Fruit fly (Drosophila melanogaster) whole organism, prepupa: Measurements from ENCODE around the gene CG31321.
A peak's percentile ranks its signal among the peaks of the same experiment; 100 is the strongest.

Experiments used
- Blimp-1 ChIP-seq: fragments of 200-800 bp; sonication (Bioruptor generic); optimal IDR thresholded peaks from 3 replicates; lab custom pipeline; 2017; ENCODE audit warnings: missing biosample characterization, missing genetic modification characterization, mild to moderate bottlenecking, moderate library complexity, missing genetic modification reagents
- CG10631 ChIP-seq: fragments of 200-800 bp; sonication (Bioruptor generic); optimal IDR thresholded peaks from 2 replicates; lab custom pipeline; 2016; ENCODE audit warnings: missing biosample characterization, missing genetic modification characterization
- CG10669 ChIP-seq: fragments of 200-800 bp; sonication (Bioruptor generic); optimal IDR thresholded peaks from 3 replicates; lab custom pipeline; 2018; ENCODE audit warnings: missing biosample characterization, mild to moderate bottlenecking, missing genetic modification characterization, moderate library complexity
- CG11294 ChIP-seq: fragments of 200-800 bp; sonication (Bioruptor generic); IDR thresholded peaks from 2 replicates; pipeline ENCODE4 v1.3.6; 2022; ENCODE audit warnings: missing biosample characterization, missing genetic modification characterization
- CG11762 ChIP-seq: fragments of 200-800 bp; sonication (Bioruptor generic); optimal IDR thresholded peaks from 3 replicates; lab custom pipeline; 2016; ENCODE audit warnings: missing biosample characterization, missing genetic modification characterization; ENCODE audit not compliant: insufficient read depth
- CG15336 ChIP-seq: fragments of 200-800 bp; sonication (Bioruptor generic); IDR thresholded peaks from 2 replicates; pipeline ENCODE4 v1.3.6; 2022; ENCODE audit warnings: missing biosample characterization, missing genetic modification characterization
- CG1621 ChIP-seq: fragments of 200-800 bp; sonication (Bioruptor generic); optimal IDR thresholded peaks from 3 replicates; lab custom pipeline; 2018; ENCODE audit warnings: missing biosample characterization, mild to moderate bottlenecking, missing genetic modification characterization
- CG3032 ChIP-seq: fragments of 200-800 bp; optimal IDR thresholded peaks from 2 replicates; lab custom pipeline; 2019; ENCODE audit warnings: missing biosample characterization, mild to moderate bottlenecking, missing genetic modification characterization, moderate library complexity
- CG31627 ChIP-seq: fragments of 200-800 bp; sonication (Bioruptor generic); optimal IDR thresholded peaks from 3 replicates; lab custom pipeline; 2016; ENCODE audit warnings: missing biosample characterization, missing genetic modification characterization
- CG32006 ChIP-seq: fragments of 200-800 bp; sonication (Bioruptor generic); optimal IDR thresholded peaks from 3 replicates; lab custom pipeline; 2017; ENCODE audit warnings: missing biosample characterization, mild to moderate bottlenecking, missing genetic modification characterization
- CG34406 ChIP-seq: fragments of 200-800 bp; sonication (Bioruptor generic); optimal IDR thresholded peaks from 3 replicates; lab custom pipeline; 2016; ENCODE audit warnings: missing biosample characterization, missing genetic modification characterization
- CG3919 ChIP-seq: fragments of 200-800 bp; sonication (Bioruptor generic); optimal IDR thresholded peaks from 3 replicates; lab custom pipeline; 2016; ENCODE audit warnings: missing biosample characterization, missing genetic modification characterization
- CG4318 ChIP-seq: fragments of 200-800 bp; sonication (Bioruptor generic); optimal IDR thresholded peaks from 3 replicates; lab custom pipeline; 2017; ENCODE audit warnings: missing biosample characterization, mild to moderate bottlenecking, missing genetic modification characterization
- CG6163 ChIP-seq: fragments of 200-800 bp; sonication (Bioruptor generic); IDR thresholded peaks from 3 replicates; pipeline ENCODE4 v1.3.6; 2022; ENCODE audit warnings: missing biosample characterization, missing genetic modification characterization
- CG6276 ChIP-seq: fragments of 200-800 bp; sonication (Bioruptor generic); optimal IDR thresholded peaks from 2 replicates; lab custom pipeline; 2017; ENCODE audit warnings: missing biosample characterization, mild to moderate bottlenecking, missing genetic modification characterization
- CG6792 ChIP-seq: fragments of 200-800 bp; sonication (Bioruptor generic); optimal IDR thresholded peaks from 3 replicates; lab custom pipeline; 2016; ENCODE audit warnings: missing biosample characterization, missing genetic modification characterization
- CG6808 ChIP-seq: fragments of 200-800 bp; sonication (Bioruptor generic); optimal IDR thresholded peaks from 3 replicates; lab custom pipeline; 2017; ENCODE audit warnings: missing biosample characterization, missing genetic modification characterization, mild to moderate bottlenecking, moderate library complexity, missing genetic modification reagents
- CG7368 ChIP-seq: fragments of 200-800 bp; sonication (Bioruptor generic); optimal IDR thresholded peaks from 3 replicates; lab custom pipeline; 2016; ENCODE audit warnings: missing biosample characterization, missing genetic modification characterization
- CG8119 ChIP-seq: fragments of 200-800 bp; sonication (Bioruptor generic); IDR thresholded peaks from 3 replicates; pipeline ENCODE4 v1.3.6; 2022; ENCODE audit warnings: missing biosample characterization, missing genetic modification characterization
- CG8319 ChIP-seq: fragments of 200-800 bp; sonication (Bioruptor generic); optimal IDR thresholded peaks from 3 replicates; lab custom pipeline; 2016; ENCODE audit warnings: missing biosample characterization, missing genetic modification characterization
- CG9139 ChIP-seq: fragments of 200-800 bp; sonication (Bioruptor generic); optimal IDR thresholded peaks from 3 replicates; lab custom pipeline; 2017; ENCODE audit warnings: missing biosample characterization, mild to moderate bottlenecking, missing genetic modification characterization
- Eip75B ChIP-seq: fragments of 200-800 bp; sonication (Bioruptor generic); optimal IDR thresholded peaks from 3 replicates; lab custom pipeline; 2016; ENCODE audit warnings: missing biosample characterization, missing genetic modification characterization
- Eip78C ChIP-seq: fragments of 200-800 bp; sonication (Bioruptor generic); peaks from one replicate; lab custom pipeline; 2016; ENCODE audit warnings: missing biosample characterization, missing genetic modification characterization
- Eip93F ChIP-seq: fragments of 200-800 bp; sonication (Bioruptor generic); optimal IDR thresholded peaks from 2 replicates; lab custom pipeline; 2016; ENCODE audit warnings: missing biosample characterization, mild to moderate bottlenecking, missing genetic modification characterization
- Ets21C ChIP-seq: fragments of 200-800 bp; sonication (Bioruptor generic); optimal IDR thresholded peaks from 3 replicates; lab custom pipeline; 2016; ENCODE audit warnings: missing biosample characterization, missing genetic modification characterization
- Ets96B ChIP-seq: fragments of 200-800 bp; optimal IDR thresholded peaks from 2 replicates; lab custom pipeline; 2019; ENCODE audit warnings: missing biosample characterization, mild to moderate bottlenecking, missing genetic modification characterization, moderate library complexity
- Gug ChIP-seq: fragments of 200-800 bp; sonication (Bioruptor generic); IDR thresholded peaks from 2 replicates; pipeline ENCODE4 v1.3.6; 2022; ENCODE audit warnings: missing biosample characterization, missing genetic modification characterization
- Hr38 ChIP-seq: sonication (Bioruptor generic); optimal IDR thresholded peaks from 2 replicates; lab custom pipeline; 2016; ENCODE audit warnings: missing biosample characterization, missing genetic modification characterization
- Hr39 ChIP-seq: fragments of 200-800 bp; sonication (Bioruptor generic); optimal IDR thresholded peaks from 2 replicates; lab custom pipeline; 2016; ENCODE audit warnings: missing biosample characterization, missing genetic modification characterization
- Hr4 ChIP-seq: fragments of 200-800 bp; sonication (Bioruptor generic); optimal IDR thresholded peaks from 3 replicates; lab custom pipeline; 2016; ENCODE audit warnings: missing biosample characterization, missing genetic modification characterization
- Lpt ChIP-seq: fragments of 200-800 bp; sonication (Bioruptor generic); optimal IDR thresholded peaks from 3 replicates; lab custom pipeline; 2016; ENCODE audit warnings: missing biosample characterization, missing genetic modification characterization
- Met ChIP-seq: fragments of 200-800 bp; sonication (Bioruptor generic); optimal IDR thresholded peaks from 3 replicates; lab custom pipeline; 2016; ENCODE audit warnings: missing biosample characterization, missing genetic modification characterization
- OdsH ChIP-seq: fragments of 200-800 bp; sonication (Bioruptor generic); optimal IDR thresholded peaks from 3 replicates; lab custom pipeline; 2016; ENCODE audit warnings: missing biosample characterization, missing genetic modification characterization
- Smox ChIP-seq: fragments of 200-800 bp; sonication (Bioruptor generic); optimal IDR thresholded peaks from 3 replicates; lab custom pipeline; 2016; ENCODE audit warnings: missing biosample characterization, missing genetic modification characterization
- Sox102F ChIP-seq: fragments of 200-800 bp; sonication (Bioruptor generic); optimal IDR thresholded peaks from 2 replicates; lab custom pipeline; 2016; ENCODE audit warnings: missing biosample characterization, mild to moderate bottlenecking, missing genetic modification characterization
- Sox14 ChIP-seq: fragments of 200-800 bp; sonication (Bioruptor generic); optimal IDR thresholded peaks from 3 replicates; lab custom pipeline; 2016; ENCODE audit warnings: missing biosample characterization, missing genetic modification characterization
- Sox15 ChIP-seq: fragments of 200-800 bp; sonication (Bioruptor generic); optimal IDR thresholded peaks from 3 replicates; lab custom pipeline; 2016; ENCODE audit warnings: missing biosample characterization, missing genetic modification characterization
- achi ChIP-seq: fragments of 200-800 bp; sonication (Bioruptor generic); optimal IDR thresholded peaks from 3 replicates; lab custom pipeline; 2016; ENCODE audit warnings: missing biosample characterization, missing genetic modification characterization
- cyc ChIP-seq: fragments of 200-800 bp; sonication (Bioruptor generic); optimal IDR thresholded peaks from 3 replicates; lab custom pipeline; 2016; ENCODE audit warnings: missing biosample characterization, missing genetic modification characterization
- dac ChIP-seq: fragments of 200-800 bp; sonication (Bioruptor generic); optimal IDR thresholded peaks from 2 replicates; lab custom pipeline; 2017; ENCODE audit warnings: missing biosample characterization, mild to moderate bottlenecking, missing genetic modification characterization
- eg ChIP-seq: fragments of 200-800 bp; sonication (Bioruptor generic); IDR thresholded peaks from 3 replicates; pipeline ENCODE4 v1.3.6; 2022; ENCODE audit warnings: missing biosample characterization, missing genetic modification characterization
- esn ChIP-seq: fragments of 200-800 bp; sonication (Bioruptor generic); optimal IDR thresholded peaks from 2 replicates; lab custom pipeline; 2016; ENCODE audit warnings: missing biosample characterization, mild to moderate bottlenecking, missing genetic modification characterization, moderate library complexity
- fd59A ChIP-seq: fragments of 200-800 bp; sonication (Bioruptor generic); optimal IDR thresholded peaks from 2 replicates; lab custom pipeline; 2017; ENCODE audit warnings: missing biosample characterization, mild to moderate bottlenecking, missing genetic modification characterization, missing genetic modification reagents
- fkh ChIP-seq: fragments of 200-800 bp; sonication (Bioruptor generic); optimal IDR thresholded peaks from 3 replicates; lab custom pipeline; 2017; ENCODE audit warnings: missing biosample characterization, mild to moderate bottlenecking, missing genetic modification characterization, moderate library complexity
- lz ChIP-seq: fragments of 200-800 bp; sonication (Bioruptor generic); optimal IDR thresholded peaks from 3 replicates; lab custom pipeline; 2016; ENCODE audit warnings: missing biosample characterization, missing genetic modification characterization
- pdm3 ChIP-seq: fragments of 200-800 bp; sonication (Bioruptor generic); optimal IDR thresholded peaks from 3 replicates; lab custom pipeline; 2016; ENCODE audit warnings: missing biosample characterization, missing genetic modification characterization
- salr ChIP-seq, 2 experiments: fragments of 200-800 bp; sonication (Bioruptor generic); optimal IDR thresholded peaks; 3 replicates each; lab custom pipeline; 2016 to 2018; ENCODE audit warnings: missing biosample characterization in 2 of 2, missing genetic modification characterization in 2 of 2, mild to moderate bottlenecking in 1 of 2
- ss ChIP-seq, 2 experiments: fragments of 200-800 bp; sonication (Bioruptor generic); optimal IDR thresholded peaks; 2 replicates in 1 of 2; 3 replicates in 1 of 2; lab custom pipeline; 2017 to 2018; ENCODE audit warnings: mild to moderate bottlenecking in 2 of 2, missing biosample characterization in 2 of 2, missing genetic modification characterization in 2 of 2, moderate library complexity in 1 of 2
- svp ChIP-seq: fragments of 200-800 bp; sonication (Bioruptor generic); peaks from one replicate; lab custom pipeline; 2016; ENCODE audit warnings: missing biosample characterization, missing genetic modification characterization

CG31321 gene

dm6 chr3R:14354599-14354998 is 44.4 kb downstream of the CG31321 start (continued):
- no peak for TF ChIP-seq pdm3 (GFP tag; lab: Kevin White, UChicago)
- peak; percentile 16 for TF ChIP-seq CG10631
- TF ChIP-seq CG3919 (GFP tag; lab: Kevin White, UChicago): peak; percentile 10
- TF ChIP-seq Smox (GFP tag; lab: Kevin White, UChicago): peak; percentile 19
- TF ChIP-seq CG9139 (GFP tag; lab: Kevin White, UChicago): no peak
- no peak for TF ChIP-seq CG11762 (GFP tag; lab: Kevin White, UChicago)
- TF ChIP-seq Eip75B (GFP tag; lab: Kevin White, UChicago): peak; percentile 30
- TF ChIP-seq CG6792: no peak
- TF ChIP-seq CG15336 (GFP tag; lab: Robert Waterston, UW): no peak
- no peak for TF ChIP-seq Lpt (GFP tag; lab: Kevin White, UChicago)
- TF ChIP-seq, all 60 proteins: peak for 15

dm6 chr3R:14356619-14357018 is 46.5 kb downstream of the CG31321 start:
- no peak; the same call in 1 of the 2 replicates for TF ChIP-seq Gug (GFP tag; lab: Robert Waterston, UW)
- TF ChIP-seq Eip93F (GFP tag; lab: Kevin White, UChicago): no peak
- peak; percentile 59 for TF ChIP-seq OdsH
- TF ChIP-seq CG8119 (GFP tag; lab: Robert Waterston, UW): peak; percentile 44; the same call in 1 of the 3 replicates
- peak; percentile 58 for TF ChIP-seq CG6808 (GFP tag; lab: Kevin White, UChicago)
- peak; percentile 16 to 38 for TF ChIP-seq salr (GFP tag; optimal IDR thresholded peaks at IDR 0.05; lab: Kevin White, UChicago)
- no peak for TF ChIP-seq Ets21C (GFP tag; lab: Kevin White, UChicago)
- peak; percentile 54; the same call in 1 of the 2 replicates for TF ChIP-seq CG15336 (GFP tag; lab: Robert Waterston, UW)
- TF ChIP-seq achi: peak; percentile 50
- TF ChIP-seq fd59A: peak; percentile 54
- peak; percentile 53 for TF ChIP-seq CG31627
- TF ChIP-seq CG4318 (GFP tag; lab: Kevin White, UChicago): peak; percentile 39
- TF ChIP-seq fkh: no peak
- TF ChIP-seq dac (GFP tag; lab: Kevin White, UChicago): no peak
- TF ChIP-seq CG1621 (tag; lab: Kevin White, UChicago): peak; percentile 53
- TF ChIP-seq CG11294: 0 out of 2 replicates have a peak, but pooled peaks have one; percentile 40
- peak; percentile 52 for TF ChIP-seq Hr39 (GFP tag; lab: Kevin White, UChicago)
- TF ChIP-seq CG9139 (GFP tag; lab: Kevin White, UChicago): peak; percentile 28
- peak; percentile 66 for TF ChIP-seq CG3919 (GFP tag; lab: Kevin White, UChicago)
- TF ChIP-seq Lpt (GFP tag; lab: Kevin White, UChicago): no peak
- TF ChIP-seq Hr38: no peak
- peak; percentile 51 for TF ChIP-seq Sox102F (GFP tag; lab: Kevin White, UChicago)
- peak; percentile 44 to 74 for TF ChIP-seq ss (GFP tag; optimal IDR thresholded peaks at IDR 0.05; lab: Kevin White, UChicago)
- peak; percentile 30 for TF ChIP-seq CG11762 (GFP tag; lab: Kevin White, UChicago)
- peak; percentile 37 for TF ChIP-seq CG8319 (GFP tag; lab: Kevin White, UChicago)
- peak; percentile 68 for TF ChIP-seq CG3032 (tag; lab: Kevin White, UChicago)
- TF ChIP-seq Sox14 (GFP tag; lab: Kevin White, UChicago): peak; percentile 50
- peak; percentile 70 for TF ChIP-seq Ets96B (tag; lab: Kevin White, UChicago)
- peak; percentile 61 for TF ChIP-seq Met (GFP tag; lab: Kevin White, UChicago)
- TF ChIP-seq CG10669 (GFP tag; lab: Kevin White, UChicago): peak; percentile 64
- peak; percentile 37 for TF ChIP-seq CG6792
- peak; percentile 52 for TF ChIP-seq esn
- TF ChIP-seq lz: peak; percentile 12
- TF ChIP-seq svp: peak; percentile 74
- peak; percentile 55 for TF ChIP-seq Hr4 (GFP tag; lab: Kevin White, UChicago)
- TF ChIP-seq pdm3 (GFP tag; lab: Kevin White, UChicago): peak; percentile 57
- TF ChIP-seq cyc (GFP tag; lab: Kevin White, UChicago): peak; percentile 57
- TF ChIP-seq CG32006 (GFP tag; lab: Kevin White, UChicago): peak; percentile 55
- TF ChIP-seq CG6276 (GFP tag; lab: Kevin White, UChicago): no peak
- peak; percentile 66; the same call in 2 of the 3 replicates for TF ChIP-seq eg (GFP tag; lab: Robert Waterston, UW)
- TF ChIP-seq Sox15 (GFP tag; lab: Kevin White, UChicago): no peak
- peak; percentile 89 for TF ChIP-seq Eip78C (GFP tag; lab: Kevin White, UChicago)
- peak; percentile 60 for TF ChIP-seq CG7368
- no peak for TF ChIP-seq Blimp-1
- peak; percentile 30 for TF ChIP-seq CG34406
- peak; percentile 80 for TF ChIP-seq CG6163 (GFP tag; lab: Robert Waterston, UW)
